Worm (Caenorhabditis elegans): ENCODE data around the gene srx-76.

DNA sequence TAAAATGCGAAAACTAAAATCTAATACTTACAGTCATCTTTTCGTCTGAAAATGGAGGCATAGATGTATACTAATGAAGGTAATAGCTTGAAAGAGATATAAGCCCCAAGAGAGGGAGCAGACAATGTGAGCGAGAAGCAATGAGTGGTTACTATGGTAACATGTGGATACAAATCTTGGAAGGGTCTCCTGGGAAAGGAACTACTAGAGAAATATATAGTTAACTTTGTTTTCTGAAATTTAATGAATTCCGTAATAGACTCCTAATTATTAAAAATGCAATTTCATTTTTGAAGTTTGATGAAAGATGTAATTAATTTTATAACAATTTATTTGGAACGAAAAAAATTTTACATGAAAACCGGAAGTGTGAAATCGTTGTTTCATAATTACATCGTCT is 35.7 kb downstream of the srx-76 start, which contains the start of gene osm-6:
- no peak for TF ChIP-seq nhr-12 (tag; optimal IDR thresholded peaks at IDR 0.05)
- TF ChIP-seq nhr-90 (tag; optimal IDR thresholded peaks at IDR 0.05; ENCODE audit: poor library complexity): no peak
- no peak for TF ChIP-seq ama-1 (optimal IDR thresholded peaks at IDR 0.05)
- TF ChIP-seq unc-62 (GFP tag; optimal IDR thresholded peaks at IDR 0.05): no peak
- no peak for TF ChIP-seq jun-1 (tag; optimal IDR thresholded peaks at IDR 0.05)
- TF ChIP-seq fkh-10 (GFP tag; optimal IDR thresholded peaks at IDR 0.05): no peak
